Worm (Caenorhabditis elegans) whole organism, L4 larva: ENCODE data around the gene dmsr-4.

ENCODE experiments used
- D1046.2 ChIP-seq: fragments of 200-800 bp; sonication (Bioruptor generic); IDR thresholded peaks from 2 replicates; pipeline ENCODE4 v1.3.6; 2022; ENCODE audit warnings: missing genetic modification characterization, missing compliant biosample characterization
- daf-19 ChIP-seq: fragments of 200-800 bp; sonication (Bioruptor generic); conservative IDR thresholded peaks from 2 replicates; pipeline ENCODE4 v1.3.6; 2022; ENCODE audit warnings: missing genetic modification characterization, missing compliant biosample characterization
- dpl-1 ChIP-seq: fragments of 150-350 bp; optimal IDR thresholded peaks from 2 replicates; lab custom pipeline; 2014; ENCODE audit warnings: missing biosample characterization, missing genetic modification reagents, missing genetic modification characterization
- dve-1 ChIP-seq: sonication (generic microtip); optimal IDR thresholded peaks from 2 replicates; lab custom pipeline; 2017; ENCODE audit warnings: antibody characterized with exemption, mild to moderate bottlenecking, missing genetic modification characterization, missing compliant biosample characterization; ENCODE audit not compliant: insufficient read depth
- egl-27 ChIP-seq: sonication (generic microtip); optimal IDR thresholded peaks from 3 replicates; lab custom pipeline; 2017; ENCODE audit warnings: missing biosample characterization, missing genetic modification reagents, missing genetic modification characterization
- lin-13 ChIP-seq: fragments of 150-350 bp; optimal IDR thresholded peaks from 2 replicates; lab custom pipeline; 2014; ENCODE audit warnings: missing biosample characterization, missing genetic modification reagents, missing genetic modification characterization
- nhr-11 ChIP-seq: fragments of 150-350 bp; optimal IDR thresholded peaks from 2 replicates; lab custom pipeline; 2014; ENCODE audit warnings: missing biosample characterization, missing genetic modification characterization
- nhr-111 ChIP-seq: fragments of 200-800 bp; sonication (Bioruptor generic); optimal IDR thresholded peaks from 2 replicates; lab custom pipeline; 2018; ENCODE audit warnings: mild to moderate bottlenecking, missing genetic modification characterization, missing compliant biosample characterization
- nhr-237 ChIP-seq: sonication (generic microtip); optimal IDR thresholded peaks from 2 replicates; lab custom pipeline; 2017; ENCODE audit warnings: missing biosample characterization, missing genetic modification characterization
- nhr-76 ChIP-seq: fragments of 150-350 bp; optimal IDR thresholded peaks from 2 replicates; lab custom pipeline; 2014; ENCODE audit warnings: missing biosample characterization, missing genetic modification characterization
- pqm-1 ChIP-seq: sonication (generic microtip); optimal IDR thresholded peaks from 2 replicates; lab custom pipeline; 2017; ENCODE audit warnings: missing biosample characterization, missing genetic modification characterization
- tra-1 ChIP-seq: fragments of 200-800 bp; sonication (Bioruptor generic); IDR thresholded peaks from 2 replicates; pipeline ENCODE4 v1.3.6; 2022; ENCODE audit warnings: missing genetic modification reagents, missing genetic modification characterization, missing compliant biosample characterization
- ztf-11 ChIP-seq: fragments of 150-350 bp; optimal IDR thresholded peaks from 2 replicates; lab custom pipeline; 2014; ENCODE audit warnings: missing biosample characterization, missing genetic modification characterization

DNA sequence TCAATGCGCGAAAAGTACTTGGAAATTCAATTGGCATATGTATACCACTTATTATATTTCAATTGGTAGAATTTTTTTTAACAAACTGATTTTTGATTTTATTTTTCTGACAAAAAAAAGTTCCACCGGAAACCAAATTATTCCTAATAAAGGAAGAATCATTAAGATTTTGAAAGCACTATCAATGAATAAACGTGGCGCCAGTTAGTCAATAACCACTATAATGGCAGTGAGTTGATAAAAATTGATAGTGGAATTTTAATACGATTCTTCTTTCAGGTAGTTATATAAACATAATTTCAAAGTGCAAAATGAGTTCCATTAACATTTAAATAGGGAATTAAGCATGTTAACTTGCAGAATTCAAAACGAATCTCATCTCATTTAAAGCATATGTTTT lies 51.2 kb downstream of the dmsr-4 start, which contains the start of gene col-69:
- TF ChIP-seq lin-13 (GFP tag; lab: Kevin White, UChicago) = no peak
- no peak for TF ChIP-seq nhr-11
- no peak for TF ChIP-seq tra-1 (GFP tag; lab: Robert Waterston, UW)
- no peak for TF ChIP-seq nhr-111 (GFP tag; lab: Kevin White, UChicago)
- TF ChIP-seq dve-1 (tag; lab: Kevin White, UChicago) = no peak
- no peak for TF ChIP-seq nhr-237
- TF ChIP-seq nhr-76 (tag; lab: Kevin White, UChicago) = no peak
- no peak for TF ChIP-seq D1046.2 (GFP tag; lab: Robert Waterston, UW)
- TF ChIP-seq ztf-11 = no peak
- TF ChIP-seq daf-19 (GFP tag; lab: Robert Waterston, UW) = no peak
- TF ChIP-seq egl-27 = no peak
- peak; percentile 22 for TF ChIP-seq pqm-1 (tag; lab: Kevin White, UChicago)
- TF ChIP-seq dpl-1 (GFP tag; lab: Kevin White, UChicago) = no peak
